Worm (Caenorhabditis elegans) whole organism, L3 larva: Measurements from ENCODE around the gene W03C9.6.

Experiments
- ama-1 ChIP-seq: fragments of 150-350 bp; optimal IDR thresholded peaks from 2 replicates; lab custom pipeline; 2018
- ceh-16 ChIP-seq: sonication (generic microtip); optimal IDR thresholded peaks from 2 replicates; lab custom pipeline; 2017; ENCODE audit warnings: missing biosample characterization, missing genetic modification characterization
- elt-3 ChIP-seq, 3 experiments: fragments of 150-350 bp in 1 of 3; sonication (generic microtip) in 2 of 3; optimal IDR thresholded peaks; 2 replicates in 2 of 3; 4 replicates in 1 of 3; lab custom pipeline; 2014 to 2017; ENCODE audit warnings: missing biosample characterization in 3 of 3, missing genetic modification characterization in 3 of 3
- fos-1 ChIP-seq: fragments of 150-350 bp; optimal IDR thresholded peaks from 2 replicates; lab custom pipeline; 2014; ENCODE audit warnings: missing biosample characterization, missing genetic modification characterization
- nfya-1 ChIP-seq: sonication (generic microtip); optimal IDR thresholded peaks from 2 replicates; lab custom pipeline; 2017; ENCODE audit warnings: missing genetic modification characterization, mild to moderate bottlenecking, missing compliant biosample characterization, antibody characterized with exemption, moderate library complexity; ENCODE audit not compliant: insufficient read depth
- nhr-12 ChIP-seq: fragments of 150-350 bp; optimal IDR thresholded peaks from 2 replicates; lab custom pipeline; 2014; ENCODE audit warnings: missing biosample characterization, missing genetic modification characterization
- pha-4 ChIP-seq: fragments of 150-350 bp; optimal IDR thresholded peaks from 2 replicates; lab custom pipeline; 2014; ENCODE audit warnings: missing biosample characterization, missing genetic modification reagents, missing genetic modification characterization
- snpc-4 ChIP-seq: fragments of 150-350 bp; optimal IDR thresholded peaks from 2 replicates; lab custom pipeline; 2014; ENCODE audit warnings: missing biosample characterization, missing genetic modification characterization
- tbx-2 ChIP-seq: sonication (generic microtip); optimal IDR thresholded peaks from 2 replicates; lab custom pipeline; 2016; ENCODE audit warnings: mild to moderate bottlenecking, missing genetic modification characterization, missing compliant biosample characterization
- unc-62 ChIP-seq: fragments of 150-350 bp; sonication (generic microtip); optimal IDR thresholded peaks from 4 replicates; lab custom pipeline; 2014; ENCODE audit warnings: missing biosample characterization, missing genetic modification reagents, missing genetic modification characterization
- ztf-11 ChIP-seq: fragments of 150-350 bp; optimal IDR thresholded peaks from 2 replicates; lab custom pipeline; 2014; ENCODE audit warnings: missing biosample characterization, missing genetic modification characterization
- ztf-4 ChIP-seq: fragments of 150-350 bp; optimal IDR thresholded peaks from 2 replicates; lab custom pipeline; 2014; ENCODE audit warnings: missing biosample characterization, missing genetic modification characterization

DNA sequence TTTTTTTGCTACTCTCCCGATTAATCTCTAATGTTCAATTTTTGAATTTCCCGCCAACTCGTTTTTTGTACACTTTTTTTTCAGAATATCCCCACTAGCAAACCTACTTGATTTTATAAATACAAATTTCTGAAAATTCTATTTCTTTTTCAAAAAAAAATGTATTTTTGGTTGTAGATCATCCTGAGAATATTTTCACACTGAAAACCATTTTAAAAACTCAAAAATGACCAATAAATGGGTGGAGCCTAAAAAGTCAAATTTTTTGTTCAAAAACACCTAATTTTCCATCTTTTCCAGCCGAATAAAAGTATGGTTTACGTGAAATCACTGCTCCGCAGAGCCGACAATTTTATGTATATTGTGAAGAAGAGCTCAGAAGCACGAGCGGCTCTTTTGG lies 34.4 kb downstream of the W03C9.6 start, which contains the start of gene Y17G7B.3:
- TF ChIP-seq ceh-16 (tag; lab: Kevin White, UChicago) (no peak), pha-4 (no peak), fos-1 (tag; lab: Kevin White, UChicago) (no peak), nfya-1 (tag; lab: Kevin White, UChicago) (no peak), nhr-12 (tag; lab: Kevin White, UChicago) (no peak), ama-1 (lab: Kevin White, UChicago) (no peak), unc-62 (no peak), ztf-11 (tag; lab: Kevin White, UChicago) (no peak), tbx-2 (tag; lab: Kevin White, UChicago) (no peak), snpc-4 (tag; lab: Kevin White, UChicago) (no peak), ztf-4 (tag; lab: Kevin White, UChicago) (no peak), elt-3 (tag; optimal IDR thresholded peaks at IDR 0.05; lab: Kevin White, UChicago) (no peak)
